Worm (Caenorhabditis elegans): ENCODE measurements around the gene atp-5.

Gene atp-5

ce11 chrV:11123817-11124337, at the start of gene atp-5, which contains the start of gene lmtr-3:
TSS of gene atp-5 (minus strand) at chrV:11123867.
TSS of gene lmtr-3 (plus strand) at chrV:11124186.
- no peak for TF ChIP-seq unc-62 (GFP tag; optimal IDR thresholded peaks at IDR 0.05)

DNA sequence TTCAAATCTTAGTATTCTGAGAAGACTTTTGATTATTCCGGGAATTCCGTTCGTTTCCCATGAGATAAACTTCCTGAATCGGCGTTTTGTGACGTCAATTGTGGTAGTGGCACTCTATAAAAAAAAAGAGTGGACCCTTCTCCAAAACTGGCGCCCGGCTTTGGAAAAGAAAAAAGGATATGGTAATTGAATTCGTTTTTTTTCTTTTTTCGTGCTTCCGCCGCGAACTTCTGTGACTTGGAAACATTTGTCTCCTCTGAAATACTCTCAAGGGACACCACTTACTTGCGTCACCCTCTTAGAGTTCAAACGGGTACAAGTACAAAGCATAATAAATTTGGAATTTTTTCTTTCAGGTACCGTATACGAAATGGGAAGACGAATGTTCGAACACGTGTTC, 49.0 kb upstream of the atp-5 start:
- no peak for TF ChIP-seq unc-62 (GFP tag; optimal IDR thresholded peaks at IDR 0.05)

- TF ChIP-seq unc-62 (GFP tag; optimal IDR thresholded peaks at IDR 0.05): no peak
Measured at ce11 chrV:11171906-11172305, 48.2 kb upstream of the atp-5 start, which contains the start of gene T19C4.5. TSS of gene T19C4.5 (plus strand) at chrV:11172213.

ce11 chrV:11170564-11171329, 47.1 kb upstream of the atp-5 start:
- TF ChIP-seq unc-62 (GFP tag; optimal IDR thresholded peaks at IDR 0.05): no peak

- TF ChIP-seq unc-62 (GFP tag; optimal IDR thresholded peaks at IDR 0.05): no peak
Measured at ce11 chrV:11167745-11168144, 44.1 kb upstream of the atp-5 start.

DNA sequence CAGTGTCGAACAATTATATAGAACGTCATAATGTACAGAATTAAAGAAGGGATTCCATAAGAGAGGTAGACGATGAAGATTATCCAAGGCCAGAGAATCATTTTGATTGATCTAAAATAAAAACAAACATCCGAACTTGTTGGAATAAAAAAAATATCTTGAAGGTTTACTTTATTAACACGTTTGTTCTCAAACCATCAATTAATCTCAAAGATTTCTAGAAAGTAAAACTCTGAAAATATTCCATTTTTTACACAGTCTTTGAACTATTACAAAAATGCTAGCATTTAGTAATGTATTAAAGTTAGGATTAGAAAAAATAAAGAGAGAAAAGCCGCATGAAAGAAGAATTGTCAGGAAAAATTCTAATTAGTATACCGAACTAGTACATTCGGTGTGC, 40.8 kb upstream of the atp-5 start, which contains the start of gene srg-40:
TSS of gene srg-40 (minus strand) at position 101 of the 400 bp plus-strand sequence.
- TF ChIP-seq unc-62 (GFP tag; optimal IDR thresholded peaks at IDR 0.05): no peak

- TF ChIP-seq unc-62 (GFP tag; optimal IDR thresholded peaks at IDR 0.05): no peak
Measured at ce11 chrV:11161791-11162190, 38.1 kb upstream of the atp-5 start, which contains the start of gene srg-41. TSS of gene srg-41 (minus strand) at chrV:11161891.

DNA sequence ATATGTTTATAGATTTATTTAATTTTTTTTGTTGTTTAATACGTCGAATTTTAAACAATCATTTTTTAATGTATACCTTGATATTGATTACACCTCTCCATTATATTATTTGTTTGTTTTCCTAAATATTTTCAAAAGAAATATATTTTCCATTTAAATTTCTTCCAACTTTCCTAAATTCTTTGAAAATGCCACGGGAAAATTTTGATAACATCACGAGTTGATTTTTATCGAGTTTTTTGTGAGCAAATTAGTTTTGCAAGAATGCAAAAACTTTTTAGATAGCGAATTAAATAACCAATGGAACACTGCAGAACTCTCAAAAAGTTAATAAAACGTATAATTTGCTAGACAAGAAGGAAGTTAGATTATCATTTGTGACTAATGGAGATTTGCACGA, 34.3 kb upstream of the atp-5 start, which contains the start of gene srg-42:
TSS of gene srg-42 (minus strand) at position 101 of the 400 bp plus-strand sequence.
- no peak for TF ChIP-seq unc-62 (GFP tag; optimal IDR thresholded peaks at IDR 0.05)

ce11 chrV:11156589-11156988, 32.9 kb upstream of the atp-5 start:
- no peak for TF ChIP-seq unc-62 (GFP tag; optimal IDR thresholded peaks at IDR 0.05)

- no peak for TF ChIP-seq unc-62 (GFP tag; optimal IDR thresholded peaks at IDR 0.05)
Measured at ce11 chrV:11155553-11155952, 31.9 kb upstream of the atp-5 start, which contains the start of gene srg-38. TSS of gene srg-38 (minus strand) at chrV:11155653.

ce11 chrV:11152333-11152732, 28.7 kb upstream of the atp-5 start, which contains the start of gene srg-39:
TSS of gene srg-39 (minus strand) at chrV:11152433.
- no peak for TF ChIP-seq unc-62 (GFP tag; optimal IDR thresholded peaks at IDR 0.05)

DNA sequence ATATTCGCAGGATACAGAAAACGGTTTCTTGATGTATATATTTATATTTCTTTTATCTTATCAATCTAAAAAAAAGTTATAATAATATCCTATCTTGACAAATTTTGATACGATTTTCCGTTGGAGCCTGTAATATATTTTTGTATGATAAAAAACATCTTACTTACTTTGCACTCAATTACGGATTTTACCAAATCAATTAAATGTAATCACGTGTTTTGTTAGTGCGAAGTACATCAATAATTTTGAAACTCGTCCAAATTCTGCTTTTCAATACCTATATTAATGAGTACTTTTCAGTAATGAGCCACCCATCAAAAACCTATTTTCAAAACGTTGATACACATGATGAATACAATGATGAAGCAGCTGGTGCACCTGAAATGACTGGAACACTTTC, 25.7 kb upstream of the atp-5 start, which contains the start of gene T19C4.1:
TSS of gene T19C4.1 (plus strand) at position 301 of the 400 bp plus-strand sequence.
- no peak for TF ChIP-seq unc-62 (GFP tag; optimal IDR thresholded peaks at IDR 0.05)

ce11 chrV:11148971-11149370, 25.3 kb upstream of the atp-5 start:
- TF ChIP-seq unc-62 (GFP tag; optimal IDR thresholded peaks at IDR 0.05): no peak

DNA sequence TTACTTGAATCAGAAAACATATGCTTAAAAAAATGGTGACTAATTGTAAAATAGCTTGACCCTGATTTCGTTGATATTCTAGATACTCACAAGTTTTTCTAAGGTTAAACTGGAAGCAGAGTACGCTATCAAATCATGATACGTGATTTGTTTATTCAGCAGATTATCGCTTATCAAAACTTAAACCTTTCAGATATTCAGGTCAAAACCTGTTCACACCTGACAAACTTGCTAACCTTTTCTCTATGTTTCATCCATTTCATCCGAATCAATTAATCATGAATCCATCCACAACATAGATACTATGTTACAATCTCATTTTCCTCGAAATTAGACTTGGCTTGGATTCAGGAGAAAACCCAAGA, 24.1 kb upstream of the atp-5 start:
- no peak for TF ChIP-seq unc-62 (GFP tag; optimal IDR thresholded peaks at IDR 0.05)

DNA sequence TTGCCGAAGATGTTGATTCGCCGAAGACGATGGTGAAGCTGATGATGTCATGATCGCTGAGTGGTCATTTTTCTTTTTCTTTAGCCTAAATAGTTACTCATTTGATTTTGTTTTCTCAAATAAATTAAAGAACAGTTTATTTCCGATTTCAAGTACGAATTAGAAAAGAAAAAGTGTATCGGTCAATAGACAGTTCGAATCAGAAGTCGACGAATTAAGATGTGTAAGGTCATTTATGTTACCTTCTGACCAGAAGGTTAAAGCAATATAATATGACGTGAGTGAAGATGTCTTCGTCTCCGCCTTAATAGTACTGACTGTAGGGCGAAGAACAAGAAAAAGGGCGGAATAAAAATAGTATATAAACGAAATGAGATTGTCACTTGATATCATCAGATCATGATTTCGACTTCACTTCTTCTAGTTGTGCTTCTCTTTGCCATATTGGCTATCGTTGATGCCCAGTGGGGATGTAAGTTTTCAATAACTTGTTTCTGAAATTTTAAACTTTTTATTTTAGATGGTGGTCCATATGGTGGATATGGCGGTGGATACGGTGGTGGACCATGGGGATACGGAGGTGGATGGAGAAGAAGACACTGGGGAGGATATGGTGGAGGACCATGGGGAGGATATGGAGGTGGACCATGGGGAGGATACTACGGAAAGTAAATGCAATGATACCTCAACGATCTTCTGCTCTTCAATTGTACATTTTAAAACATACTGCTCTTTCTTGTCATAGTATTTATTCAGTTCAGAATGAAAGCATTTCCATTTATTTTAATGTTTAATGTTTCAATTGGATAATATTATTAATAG, 23.5 kb upstream of the atp-5 start, which contains the start of the genes T19C4.24 and nlp-33:
TSS of gene T19C4.24 (minus strand) at position 51 of the 822 bp plus-strand sequence.
TSS of gene nlp-33 (plus strand) at position 389 of the 822 bp plus-strand sequence.
- no peak for TF ChIP-seq unc-62 (GFP tag; optimal IDR thresholded peaks at IDR 0.05)

ce11 chrV:11144694-11145093, 21.0 kb upstream of the atp-5 start, which contains the start of gene C06H2.7:
TSS of gene C06H2.7 (minus strand) at chrV:11144794.
- no peak for TF ChIP-seq unc-62 (GFP tag; optimal IDR thresholded peaks at IDR 0.05)

All from whole organism, dauer.